Fruit fly (Drosophila melanogaster) whole organism, adult: ENCODE results near the gene CG43689.

Experiments
- CG11617 ChIP-seq: fragments of 200-800 bp; sonication (Bioruptor generic); optimal IDR thresholded peaks from 2 replicates; lab custom pipeline; 2017; ENCODE audit warnings: mild to moderate bottlenecking, missing biosample characterization, missing genetic modification reagents, missing genetic modification characterization
- CG14711 ChIP-seq: fragments of 200-800 bp; sonication (Bioruptor generic); optimal IDR thresholded peaks from 2 replicates; lab custom pipeline; 2018; ENCODE audit warnings: missing biosample characterization, mild to moderate bottlenecking, missing genetic modification characterization, moderate library complexity
- CG1620 ChIP-seq: fragments of 200-800 bp; sonication (Bioruptor generic); optimal IDR thresholded peaks from 2 replicates; lab custom pipeline; 2016; ENCODE audit warnings: missing biosample characterization, missing genetic modification characterization
- CG7045 ChIP-seq: fragments of 200-800 bp; sonication (Bioruptor generic); optimal IDR thresholded peaks from 2 replicates; lab custom pipeline; 2017; ENCODE audit warnings: missing biosample characterization, mild to moderate bottlenecking, missing genetic modification characterization
- Crg-1 ChIP-seq: fragments of 200-800 bp; sonication (Bioruptor generic); optimal IDR thresholded peaks from 2 replicates; lab custom pipeline; 2016; ENCODE audit warnings: missing biosample characterization, missing genetic modification characterization
- Hr96 ChIP-seq: fragments of 200-800 bp; sonication (Bioruptor generic); optimal IDR thresholded peaks from 2 replicates; lab custom pipeline; 2016; ENCODE audit warnings: missing biosample characterization, missing genetic modification characterization
- Mnt ChIP-seq: fragments of 200-800 bp; sonication (Bioruptor generic); optimal IDR thresholded peaks from 2 replicates; lab custom pipeline; 2016; ENCODE audit warnings: missing biosample characterization, mild to moderate bottlenecking, missing genetic modification characterization
- bab1 ChIP-seq: fragments of 200-800 bp; sonication (Bioruptor generic); optimal IDR thresholded peaks from 3 replicates; lab custom pipeline; 2019; ENCODE audit warnings: missing biosample characterization, mild to moderate bottlenecking, missing genetic modification characterization, moderate library complexity
- kay ChIP-seq: fragments of 200-800 bp; sonication (Bioruptor generic); peaks from one replicate; lab custom pipeline; 2016; ENCODE audit warnings: missing biosample characterization, missing genetic modification characterization, borderline replicate concordance
- ovo ChIP-seq: fragments of 200-800 bp; sonication (Bioruptor generic); optimal IDR thresholded peaks from 2 replicates; lab custom pipeline; 2016; ENCODE audit warnings: missing biosample characterization, missing genetic modification characterization
- toe ChIP-seq: fragments of 200-800 bp; sonication (Bioruptor generic); optimal IDR thresholded peaks from 2 replicates; lab custom pipeline; 2016; ENCODE audit warnings: missing biosample characterization, missing genetic modification characterization

dm6 chrX:4033590-4033989 is 42.0 kb upstream of the CG43689 start:
- TF ChIP-seq CG7045 (GFP tag; lab: Kevin White, UChicago) (no peak), kay (GFP tag; lab: Kevin White, UChicago) (no peak), CG14711 (tag; lab: Kevin White, UChicago) (no peak), CG11617 (GFP tag; lab: Kevin White, UChicago) (no peak), CG1620 (no peak), Crg-1 (no peak), ovo (GFP tag; lab: Kevin White, UChicago) (no peak), Hr96 (GFP tag; lab: Kevin White, UChicago) (no peak), toe (GFP tag; lab: Kevin White, UChicago) (no peak), bab1 (GFP tag; lab: Kevin White, UChicago) (no peak), Mnt (GFP tag; lab: Kevin White, UChicago) (no peak)
